Fruit fly (Drosophila melanogaster): Measurements from ENCODE around the gene CG3408.

Gene CG3408

DNA sequence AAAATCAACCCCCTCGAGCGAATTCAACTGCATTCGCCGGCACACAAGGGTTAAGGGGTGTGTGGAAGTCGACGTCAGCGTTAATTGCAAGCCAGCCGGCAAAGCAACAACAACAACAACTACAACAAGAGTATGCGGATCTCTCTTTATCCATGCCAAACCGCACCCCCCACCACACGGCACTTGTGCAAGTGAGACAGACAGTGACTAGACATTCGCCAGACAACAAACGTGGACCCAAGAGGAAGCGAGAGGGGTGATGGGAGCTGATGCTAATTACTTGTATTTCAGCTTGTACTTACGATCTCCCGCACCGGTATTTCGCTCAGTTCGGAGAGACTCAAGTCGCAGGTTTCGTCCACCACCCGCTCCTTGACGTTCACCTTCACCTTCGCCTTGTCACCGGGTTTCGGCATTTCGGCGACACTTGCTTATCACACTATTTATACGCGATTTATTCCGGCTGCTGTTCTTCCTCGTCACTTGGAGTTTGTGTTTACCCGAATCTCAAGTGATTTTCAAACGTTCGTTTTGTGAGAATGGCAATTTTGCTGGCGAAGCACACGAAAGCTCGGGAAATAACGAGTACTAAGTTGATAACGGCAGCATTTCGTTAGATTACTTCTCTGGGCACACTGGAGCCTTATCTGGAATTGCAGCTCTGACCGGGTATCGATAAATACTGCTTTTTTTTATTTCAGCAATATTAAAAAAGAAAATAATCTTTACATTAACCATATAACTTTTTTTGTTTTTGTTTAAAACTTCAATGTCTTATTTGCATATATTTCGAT lies at the start of gene CG3408:
Gene CG3408 (minus strand): TSS at position 547 of the 794 bp plus-strand sequence.
- TF ChIP-seq cnc (optimal IDR thresholded peaks at IDR 0.05) = peak; percentile 35 to 58
- TF ChIP-seq CG14711 (tag; optimal IDR thresholded peaks at IDR 0.05) = peak; percentile 29
- TF ChIP-seq CG33017 (tag; optimal IDR thresholded peaks at IDR 0.05) = peak; percentile 19
- peak; percentile 32 for TF ChIP-seq ovo (GFP tag; optimal IDR thresholded peaks at IDR 0.05)
- no peak for TF ChIP-seq kay (GFP tag; ENCODE audit: borderline replicate concordance)
- no peak for TF ChIP-seq CG1620 (GFP tag; optimal IDR thresholded peaks at IDR 0.05)
- TF ChIP-seq tj (GFP tag; optimal IDR thresholded peaks at IDR 0.05) = peak; percentile 97
- TF ChIP-seq Clk (GFP tag; optimal IDR thresholded peaks at IDR 0.05) = no peak
- no peak for TF ChIP-seq CG7045 (GFP tag; optimal IDR thresholded peaks at IDR 0.05)
- TF ChIP-seq bab1 (GFP tag; optimal IDR thresholded peaks at IDR 0.05) = peak; percentile 40
- peak; percentile 22 for TF ChIP-seq Crg-1 (GFP tag; optimal IDR thresholded peaks at IDR 0.05)
- peak; percentile 84 for TF ChIP-seq pad (GFP tag; optimal IDR thresholded peaks at IDR 0.05)
- peak; percentile 33 for TF ChIP-seq CG12768 (GFP tag; optimal IDR thresholded peaks at IDR 0.05)
- TF ChIP-seq toe (GFP tag; optimal IDR thresholded peaks at IDR 0.05) = no peak
- peak; percentile 33 for TF ChIP-seq Hr96 (GFP tag; optimal IDR thresholded peaks at IDR 0.05)
- TF ChIP-seq Mnt (GFP tag; optimal IDR thresholded peaks at IDR 0.05) = peak; percentile 76
- peak; percentile 61 for TF ChIP-seq cic (GFP tag; optimal IDR thresholded peaks at IDR 0.05)
- TF ChIP-seq CG5204 (GFP tag; optimal IDR thresholded peaks at IDR 0.05) = no peak

DNA sequence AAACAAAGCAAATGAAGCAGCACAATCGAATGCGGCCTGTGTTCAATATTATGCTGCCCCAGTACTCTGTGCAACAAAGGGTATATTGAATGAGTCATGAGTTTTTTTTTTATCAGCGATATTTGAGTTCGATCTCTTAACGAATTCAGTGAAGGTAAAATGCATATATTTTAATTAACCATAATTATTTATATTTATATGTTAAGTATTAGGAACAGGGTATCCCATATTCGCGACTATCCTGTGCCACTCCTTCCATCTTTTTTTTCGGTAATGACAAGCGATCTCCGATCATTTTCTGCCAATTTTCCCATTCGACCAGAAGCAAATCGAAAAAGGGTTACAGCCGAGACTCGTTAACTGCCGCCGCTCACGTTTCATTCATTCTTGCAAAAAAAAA lies 49.7 kb upstream of the CG3408 start:
- TF ChIP-seq Hr96 (GFP tag; optimal IDR thresholded peaks at IDR 0.05) (no peak), cnc (optimal IDR thresholded peaks at IDR 0.05) (no peak), CG11617 (GFP tag; optimal IDR thresholded peaks at IDR 0.05) (no peak), CG7101 (tag; optimal IDR thresholded peaks at IDR 0.05) (no peak), cic (GFP tag; optimal IDR thresholded peaks at IDR 0.05) (no peak), CG7045 (GFP tag; optimal IDR thresholded peaks at IDR 0.05) (no peak), toe (GFP tag; optimal IDR thresholded peaks at IDR 0.05) (no peak), pad (GFP tag; optimal IDR thresholded peaks at IDR 0.05) (no peak), kay (GFP tag; ENCODE audit: borderline replicate concordance) (no peak), CG5204 (GFP tag; optimal IDR thresholded peaks at IDR 0.05) (no peak), bab1 (GFP tag; optimal IDR thresholded peaks at IDR 0.05) (no peak), ovo (GFP tag; optimal IDR thresholded peaks at IDR 0.05) (no peak), tj (GFP tag; optimal IDR thresholded peaks at IDR 0.05) (no peak), Crg-1 (GFP tag; optimal IDR thresholded peaks at IDR 0.05) (no peak), CG1620 (GFP tag; optimal IDR thresholded peaks at IDR 0.05) (no peak), CG33017 (tag; optimal IDR thresholded peaks at IDR 0.05) (no peak), CG14711 (tag; optimal IDR thresholded peaks at IDR 0.05) (no peak), Clk (GFP tag; optimal IDR thresholded peaks at IDR 0.05) (no peak), CG12768 (GFP tag; optimal IDR thresholded peaks at IDR 0.05) (no peak), Mnt (GFP tag; optimal IDR thresholded peaks at IDR 0.05) (no peak)

DNA sequence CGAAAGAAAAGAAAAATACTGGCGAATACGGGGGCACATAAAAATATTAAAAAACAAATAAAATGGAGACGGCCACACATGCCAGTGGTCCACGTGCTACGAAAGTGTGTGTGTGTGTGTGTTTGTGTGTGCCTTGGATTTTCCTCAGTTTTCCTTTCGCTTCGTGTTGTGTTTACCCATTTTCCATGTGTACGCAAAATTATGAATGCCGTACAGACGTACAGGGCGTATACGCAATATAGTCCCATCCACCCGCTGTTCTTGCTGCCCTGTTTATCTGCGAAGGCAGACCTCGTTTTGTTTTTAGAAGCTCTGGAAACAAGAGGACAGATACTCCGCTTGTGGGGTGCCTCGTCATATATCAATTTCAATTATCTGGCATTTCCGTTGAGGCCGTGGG lies 47.3 kb upstream of the CG3408 start:
- TF ChIP-seq CG5204 (GFP tag; optimal IDR thresholded peaks at IDR 0.05) = no peak

DNA sequence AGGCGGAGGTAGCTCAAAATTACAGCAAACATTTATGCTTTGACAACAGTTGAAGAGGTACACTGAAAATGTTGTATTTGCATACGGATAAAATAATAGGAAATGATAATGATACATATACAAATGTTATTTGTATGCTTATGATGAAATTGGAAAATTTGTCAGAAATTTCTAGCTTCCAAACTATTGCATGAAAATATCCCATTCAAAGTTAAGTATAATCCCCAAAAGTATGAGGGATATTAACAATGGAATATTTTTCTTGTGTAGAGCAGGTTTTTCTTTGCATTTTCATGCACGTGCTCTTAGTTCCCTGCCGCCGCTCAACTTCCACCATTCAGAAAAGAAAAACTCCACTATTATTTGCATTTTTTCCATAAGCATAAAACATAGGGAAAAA lies 45.6 kb upstream of the CG3408 start:
- TF ChIP-seq CG7101 (tag; optimal IDR thresholded peaks at IDR 0.05) = no peak
- TF ChIP-seq bab1 (GFP tag; optimal IDR thresholded peaks at IDR 0.05) = no peak
- TF ChIP-seq CG11617 (GFP tag; optimal IDR thresholded peaks at IDR 0.05) = no peak
- no peak for TF ChIP-seq CG1620 (GFP tag; optimal IDR thresholded peaks at IDR 0.05)
- no peak for TF ChIP-seq CG14711 (tag; optimal IDR thresholded peaks at IDR 0.05)
- TF ChIP-seq Mnt (GFP tag; optimal IDR thresholded peaks at IDR 0.05) = no peak
- no peak for TF ChIP-seq Crg-1 (GFP tag; optimal IDR thresholded peaks at IDR 0.05)
- no peak for TF ChIP-seq Hr96 (GFP tag; optimal IDR thresholded peaks at IDR 0.05)
- TF ChIP-seq pad (GFP tag; optimal IDR thresholded peaks at IDR 0.05) = no peak
- no peak for TF ChIP-seq cnc (optimal IDR thresholded peaks at IDR 0.05)
- TF ChIP-seq tj (GFP tag; optimal IDR thresholded peaks at IDR 0.05) = no peak
- no peak for TF ChIP-seq toe (GFP tag; optimal IDR thresholded peaks at IDR 0.05)
- TF ChIP-seq Clk (GFP tag; optimal IDR thresholded peaks at IDR 0.05) = no peak
- TF ChIP-seq CG12768 (GFP tag; optimal IDR thresholded peaks at IDR 0.05) = no peak

DNA sequence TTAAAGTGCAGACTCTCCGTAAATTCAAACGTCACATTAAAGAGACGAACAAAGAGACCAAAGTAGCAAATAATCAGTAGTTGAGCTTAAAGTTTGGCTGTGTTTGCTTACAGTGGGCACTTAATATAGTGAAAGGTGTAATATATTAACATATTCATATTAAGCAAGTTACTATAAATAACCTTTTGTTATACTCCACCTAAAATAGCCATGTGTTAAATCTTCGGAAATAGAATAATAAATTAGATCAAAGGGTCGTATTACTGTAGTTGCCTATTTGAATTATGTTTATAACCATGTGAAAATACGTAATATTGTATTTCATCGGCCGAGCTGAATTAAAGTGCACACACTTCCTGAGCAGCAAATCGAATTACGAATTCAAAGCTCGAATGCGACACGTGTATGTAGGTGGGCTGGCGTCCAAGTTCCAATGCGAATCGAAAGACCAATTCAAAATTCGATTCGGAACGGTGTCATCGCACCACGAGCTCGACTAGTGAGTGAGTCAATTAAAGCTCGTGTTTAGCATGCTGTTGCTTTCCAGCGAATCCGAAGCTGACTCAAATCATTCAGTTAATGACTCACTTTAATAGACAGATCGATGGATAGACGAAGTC lies 42.9 kb upstream of the CG3408 start:
- TF ChIP-seq tj (GFP tag; optimal IDR thresholded peaks at IDR 0.05) (peak; percentile 13), cic (GFP tag; optimal IDR thresholded peaks at IDR 0.05) (no peak), CG7045 (GFP tag; optimal IDR thresholded peaks at IDR 0.05) (no peak), CG11617 (GFP tag; optimal IDR thresholded peaks at IDR 0.05) (no peak), bab1 (GFP tag; optimal IDR thresholded peaks at IDR 0.05) (peak; percentile 82), CG12768 (GFP tag; optimal IDR thresholded peaks at IDR 0.05) (peak; percentile 17)

DNA sequence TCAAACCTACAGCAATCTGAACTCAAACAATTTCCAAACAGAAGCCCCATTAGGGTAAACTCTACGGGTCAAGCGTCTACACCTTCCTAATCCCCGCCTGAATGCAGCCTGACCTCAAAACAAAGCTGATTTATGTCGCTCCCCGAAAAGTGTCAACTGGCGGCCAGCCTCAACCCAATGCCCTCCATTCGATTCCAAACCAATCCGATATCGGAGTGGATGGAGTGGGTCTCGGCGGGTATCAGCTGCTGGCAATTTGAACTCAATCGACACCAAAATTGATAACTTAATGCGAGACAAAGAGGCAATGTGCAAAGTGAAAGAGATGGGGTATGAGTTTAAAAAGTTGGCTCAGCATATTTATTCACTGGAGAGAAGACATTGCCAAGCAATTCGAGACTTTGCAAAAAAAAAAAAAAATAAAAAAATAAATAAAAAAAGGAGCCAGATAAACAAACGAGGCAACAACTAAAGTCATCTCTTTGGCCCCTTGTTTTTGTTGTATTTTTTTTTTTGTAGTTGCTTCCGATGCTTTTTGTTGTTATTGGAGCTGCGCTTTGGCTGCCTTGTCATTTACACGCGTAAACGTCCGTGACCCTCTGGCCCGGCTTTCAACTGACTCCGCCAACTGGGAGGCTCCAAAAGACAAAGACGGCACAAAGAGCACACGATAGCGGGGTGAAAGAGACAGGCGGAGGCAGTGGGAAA lies 41.6 kb upstream of the CG3408 start:
- TF ChIP-seq toe (GFP tag; optimal IDR thresholded peaks at IDR 0.05) (no peak), tj (GFP tag; optimal IDR thresholded peaks at IDR 0.05) (peak; percentile 78)
